Worm (Caenorhabditis elegans) whole organism, midembryonic: Measurements from ENCODE around the gene eyg-1.

Experiments
- flt-1 ChIP-seq: fragments of 200-800 bp; sonication (Bioruptor generic); IDR thresholded peaks from 2 replicates; pipeline ENCODE4 v1.3.6; 2022; ENCODE audit warnings: missing genetic modification characterization, missing compliant biosample characterization
- med-1 ChIP-seq: sonication (generic microtip); optimal IDR thresholded peaks from 2 replicates; lab custom pipeline; 2017; ENCODE audit warnings: missing genetic modification characterization, mild to moderate bottlenecking, missing compliant biosample characterization, antibody characterized with exemption, missing genetic modification reagents; ENCODE audit not compliant: insufficient read depth
- ref-1 ChIP-seq: fragments of 200-800 bp; sonication (Bioruptor generic); conservative IDR thresholded peaks from 2 replicates; pipeline ENCODE4 v1.3.6; 2022; ENCODE audit warnings: missing genetic modification reagents, missing genetic modification characterization, missing compliant biosample characterization
- ztf-23 ChIP-seq: fragments of 200-800 bp; sonication (Bioruptor generic); IDR thresholded peaks from 2 replicates; pipeline ENCODE4 v1.3.6; 2022; ENCODE audit warnings: missing genetic modification reagents, missing genetic modification characterization, missing compliant biosample characterization
- ztf-29 ChIP-seq: fragments of 200-800 bp; sonication (Bioruptor generic); IDR thresholded peaks from 2 replicates; pipeline ENCODE4 v1.3.6; 2022; ENCODE audit warnings: missing genetic modification reagents, missing genetic modification characterization, missing compliant biosample characterization

DNA sequence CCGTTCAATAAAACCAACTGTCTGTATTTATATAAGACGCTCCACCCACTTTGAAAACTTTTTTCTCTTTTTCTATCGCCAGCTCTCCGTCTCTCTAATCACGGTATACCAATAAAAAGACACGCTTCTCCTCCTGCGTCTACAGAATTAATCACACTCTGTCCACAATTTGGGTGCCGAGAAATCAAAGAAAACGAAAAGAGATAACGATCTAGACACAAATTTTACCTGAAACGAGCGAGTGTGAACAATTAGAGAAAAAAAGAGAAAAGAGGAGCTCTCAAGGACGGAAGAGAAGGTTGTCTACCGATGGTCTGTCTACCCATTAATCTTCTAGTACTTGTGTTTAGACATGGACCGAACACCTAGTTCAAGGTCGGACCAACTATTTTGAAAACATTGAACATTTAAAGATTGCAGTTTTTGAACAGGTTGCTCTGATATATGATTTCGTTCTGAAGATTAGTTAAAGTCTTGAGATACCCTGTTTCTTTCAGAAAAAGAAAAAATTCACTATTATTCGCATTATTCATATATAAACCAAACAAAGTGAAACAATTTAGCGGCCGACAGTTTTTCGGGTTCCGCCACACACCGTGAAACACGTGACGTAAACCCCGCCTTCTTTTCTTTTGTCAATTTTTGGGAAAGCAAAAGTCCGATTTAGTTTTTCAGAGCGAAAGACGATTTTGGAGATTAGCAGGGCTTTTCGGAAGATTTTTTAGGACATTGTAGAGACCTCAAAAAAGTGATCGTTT is 40.2 kb downstream of the eyg-1 start, which contains the start of gene cyp-13A2:
- TF ChIP-seq ref-1 (GFP tag; lab: Robert Waterston, UW) (no peak), med-1 (GFP tag; lab: Kevin White, UChicago) (no peak), ztf-23 (no peak), flt-1 (GFP tag; lab: Robert Waterston, UW) (no peak), ztf-29 (GFP tag; lab: Robert Waterston, UW) (no peak)
